Worm (Caenorhabditis elegans) whole organism, young adult: ENCODE data around the gene srj-21.
A peak's percentile ranks its signal among the peaks of the same experiment; 100 is the strongest.

Source experiments
- B0035.1 ChIP-seq: sonication (generic microtip); optimal IDR thresholded peaks from 2 replicates; lab custom pipeline; 2016; ENCODE audit warnings: missing genetic modification characterization, mild to moderate bottlenecking, missing compliant biosample characterization, missing genotype, missing genetic modification reagents
- B0261.1 ChIP-seq: sonication (generic microtip); optimal IDR thresholded peaks from 2 replicates; lab custom pipeline; 2016; ENCODE audit warnings: mild to moderate bottlenecking, missing genetic modification characterization, moderate library complexity, missing compliant biosample characterization
- B0336.3 ChIP-seq: fragments of 200-800 bp; sonication (Bioruptor generic); IDR thresholded peaks from 2 replicates; pipeline ENCODE4 v1.3.6; 2022; ENCODE audit warnings: missing genetic modification characterization, missing compliant biosample characterization
- F39B2.1 ChIP-seq: fragments of 200-800 bp; sonication (Bioruptor generic); IDR thresholded peaks from 2 replicates; pipeline ENCODE4 v1.3.6; 2022; ENCODE audit warnings: missing genetic modification reagents, missing genetic modification characterization, missing compliant biosample characterization
- F57C9.4 ChIP-seq: sonication (generic microtip); optimal IDR thresholded peaks from 2 replicates; lab custom pipeline; 2017; ENCODE audit warnings: mild to moderate bottlenecking, missing genetic modification characterization, missing compliant biosample characterization
- T26A5.8 ChIP-seq: sonication (generic microtip); optimal IDR thresholded peaks from 2 replicates; lab custom pipeline; 2016; ENCODE audit warnings: missing genetic modification characterization, missing compliant biosample characterization
- Y53G8AR.9 ChIP-seq: fragments of 200-800 bp; sonication (Bioruptor generic); conservative IDR thresholded peaks from 2 replicates; pipeline ENCODE4 v1.3.6; 2022; ENCODE audit warnings: missing genetic modification reagents, missing genetic modification characterization, missing compliant biosample characterization
- Y67H2A.10 ChIP-seq: fragments of 200-800 bp; sonication (Bioruptor generic); conservative IDR thresholded peaks from 2 replicates; pipeline ENCODE4 v1.3.6; 2022; ENCODE audit warnings: missing genetic modification reagents, missing genetic modification characterization, missing compliant biosample characterization
- Y79H2A.3 ChIP-seq: fragments of 200-800 bp; sonication (Bioruptor generic); conservative IDR thresholded peaks from 2 replicates; pipeline ENCODE4 v1.3.6; 2022; ENCODE audit warnings: missing genetic modification reagents, missing genetic modification characterization, missing compliant biosample characterization
- bed-1 ChIP-seq: fragments of 200-800 bp; sonication (Bioruptor generic); IDR thresholded peaks from 2 replicates; pipeline ENCODE4 v1.3.6; 2022; ENCODE audit warnings: missing genetic modification reagents, missing genetic modification characterization, missing compliant biosample characterization
- ceh-79 ChIP-seq: sonication (generic microtip); optimal IDR thresholded peaks from 2 replicates; lab custom pipeline; 2017; ENCODE audit warnings: mild to moderate bottlenecking, missing genetic modification characterization, missing compliant biosample characterization
- chd-7 ChIP-seq: sonication (generic microtip); optimal IDR thresholded peaks from 2 replicates; lab custom pipeline; 2016; ENCODE audit warnings: mild to moderate bottlenecking, missing genetic modification characterization, moderate library complexity, missing compliant biosample characterization
- die-1 ChIP-seq: sonication (generic microtip); optimal IDR thresholded peaks from 2 replicates; lab custom pipeline; 2016; ENCODE audit warnings: missing genotype, mild to moderate bottlenecking, missing genetic modification characterization, missing compliant biosample characterization
- egl-18 ChIP-seq: fragments of 200-800 bp; sonication (Bioruptor generic); IDR thresholded peaks from 2 replicates; pipeline ENCODE4 v1.3.6; 2022; ENCODE audit warnings: missing genetic modification reagents, missing genetic modification characterization, missing compliant biosample characterization
- ekl-4 ChIP-seq: fragments of 200-800 bp; sonication (Bioruptor generic); IDR thresholded peaks from 2 replicates; pipeline ENCODE4 v1.3.6; 2022; ENCODE audit warnings: missing genetic modification reagents, missing genetic modification characterization, missing compliant biosample characterization
- hlh-12 ChIP-seq: sonication (generic microtip); optimal IDR thresholded peaks from 2 replicates; lab custom pipeline; 2016; ENCODE audit warnings: missing genetic modification characterization, missing compliant biosample characterization
- hlh-26 ChIP-seq: fragments of 200-800 bp; sonication (Bioruptor generic); conservative IDR thresholded peaks from 2 replicates; pipeline ENCODE4 v1.3.6; 2022; ENCODE audit warnings: missing genetic modification reagents, missing genetic modification characterization, missing compliant biosample characterization
- hrde-1 ChIP-seq: sonication (generic microtip); optimal IDR thresholded peaks from 2 replicates; lab custom pipeline; 2016; ENCODE audit warnings: missing genetic modification characterization, mild to moderate bottlenecking, missing compliant biosample characterization, moderate library complexity, missing genotype, missing genetic modification reagents, borderline replicate concordance
- hsf-1 ChIP-seq: fragments of 200-800 bp; sonication (Bioruptor generic); IDR thresholded peaks from 2 replicates; pipeline ENCODE4 v1.3.6; 2022; ENCODE audit warnings: missing genetic modification reagents, missing genetic modification characterization, missing compliant biosample characterization
- lin-54 ChIP-seq: fragments of 200-800 bp; sonication (Bioruptor generic); optimal IDR thresholded peaks from 2 replicates; lab custom pipeline; 2018; ENCODE audit warnings: mild to moderate bottlenecking, missing genetic modification characterization, missing compliant biosample characterization
- madf-3 ChIP-seq: fragments of 200-800 bp; sonication (Bioruptor generic); IDR thresholded peaks from 2 replicates; pipeline ENCODE4 v1.3.6; 2022; ENCODE audit warnings: missing genetic modification reagents, missing genetic modification characterization, missing compliant biosample characterization
- madf-6 ChIP-seq: fragments of 200-800 bp; sonication (Bioruptor generic); IDR thresholded peaks from 2 replicates; pipeline ENCODE4 v1.3.6; 2022; ENCODE audit warnings: missing genetic modification reagents, missing genetic modification characterization, missing compliant biosample characterization
- mcd-1 ChIP-seq: fragments of 200-800 bp; sonication (Bioruptor generic); IDR thresholded peaks from 2 replicates; pipeline ENCODE4 v1.3.6; 2022; ENCODE audit warnings: missing genetic modification reagents, missing genetic modification characterization, missing compliant biosample characterization
- mes-4 ChIP-seq: sonication (generic microtip); optimal IDR thresholded peaks from 2 replicates; lab custom pipeline; 2016; ENCODE audit warnings: missing genotype, missing genetic modification characterization, missing compliant biosample characterization
- nfyb-1 ChIP-seq: fragments of 200-800 bp; sonication (Bioruptor generic); IDR thresholded peaks from 2 replicates; pipeline ENCODE4 v1.3.6; 2022; ENCODE audit warnings: missing genetic modification reagents, missing genetic modification characterization, missing compliant biosample characterization
- rec-8 ChIP-seq, 2 experiments: sonication (generic microtip); optimal IDR thresholded peaks; 2 replicates each; lab custom pipeline; 2016; ENCODE audit warnings: mild to moderate bottlenecking in 2 of 2, missing genetic modification characterization in 2 of 2, missing genetic modification reagents in 2 of 2, missing genotype in 2 of 2, missing biosample characterization in 1 of 2, missing compliant biosample characterization in 1 of 2, moderate library complexity in 1 of 2
- snpc-1.3 ChIP-seq: sonication (generic microtip); optimal IDR thresholded peaks from 2 replicates; lab custom pipeline; 2017; ENCODE audit warnings: missing genetic modification characterization, mild to moderate bottlenecking, missing compliant biosample characterization, antibody characterized with exemption, moderate library complexity, missing genotype, missing genetic modification reagents; ENCODE audit not compliant: insufficient read depth
- snpc-3.4 ChIP-seq: sonication (generic microtip); optimal IDR thresholded peaks from 2 replicates; lab custom pipeline; 2017; ENCODE audit warnings: missing genetic modification characterization, mild to moderate bottlenecking, missing compliant biosample characterization, antibody characterized with exemption, moderate library complexity, missing genotype, missing genetic modification reagents
- snpc-4 ChIP-seq, 5 experiments: fragments of 150-350 bp in 1 of 5; sonication (generic microtip) in 4 of 5; optimal IDR thresholded peaks; 2 replicates each; lab custom pipeline; 2014 to 2018; ENCODE audit warnings: missing genetic modification characterization in 5 of 5, missing biosample characterization in 3 of 5, antibody characterized with exemption in 2 of 5, mild to moderate bottlenecking in 2 of 5, missing compliant biosample characterization in 2 of 5, missing genotype in 2 of 5, moderate library complexity in 2 of 5, missing genetic modification reagents in 1 of 5
- xnd-1 ChIP-seq: sonication (generic microtip); optimal IDR thresholded peaks from 2 replicates; lab custom pipeline; 2016; ENCODE audit warnings: missing genotype, missing genetic modification reagents, missing genetic modification characterization, missing compliant biosample characterization
- ztf-3 ChIP-seq: fragments of 200-800 bp; sonication (Bioruptor generic); optimal IDR thresholded peaks from 2 replicates; lab custom pipeline; 2018; ENCODE audit warnings: mild to moderate bottlenecking, missing genetic modification characterization, missing compliant biosample characterization
- ztf-6 ChIP-seq: fragments of 200-800 bp; sonication (Bioruptor generic); IDR thresholded peaks from 2 replicates; pipeline ENCODE4 v1.3.6; 2022; ENCODE audit warnings: missing genetic modification reagents, missing genetic modification characterization, missing compliant biosample characterization

srj-21 gene

DNA sequence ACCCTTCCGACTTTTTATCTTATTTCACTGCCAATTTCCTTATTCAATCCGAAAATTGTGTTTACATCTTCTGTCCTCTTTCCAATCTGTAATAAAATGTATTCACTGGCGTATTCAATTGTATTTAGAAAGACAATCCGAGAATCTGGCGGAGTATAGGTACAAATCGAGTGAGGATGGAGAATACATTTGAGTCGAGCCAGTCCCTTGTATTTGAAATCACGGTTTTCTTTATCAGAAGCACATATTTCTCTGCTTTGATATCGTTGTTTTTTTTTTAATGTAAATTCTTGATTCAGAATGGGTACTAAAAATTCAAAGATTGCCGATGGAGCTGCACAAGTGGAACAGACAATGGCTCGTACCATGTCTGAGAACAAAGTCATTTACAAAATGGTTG lies 18.9 kb downstream of the srj-21 start, which contains the start of gene ocr-1 (continued):
- TF ChIP-seq F39B2.1 (GFP tag; lab: Robert Waterston, UW) = no peak

DNA sequence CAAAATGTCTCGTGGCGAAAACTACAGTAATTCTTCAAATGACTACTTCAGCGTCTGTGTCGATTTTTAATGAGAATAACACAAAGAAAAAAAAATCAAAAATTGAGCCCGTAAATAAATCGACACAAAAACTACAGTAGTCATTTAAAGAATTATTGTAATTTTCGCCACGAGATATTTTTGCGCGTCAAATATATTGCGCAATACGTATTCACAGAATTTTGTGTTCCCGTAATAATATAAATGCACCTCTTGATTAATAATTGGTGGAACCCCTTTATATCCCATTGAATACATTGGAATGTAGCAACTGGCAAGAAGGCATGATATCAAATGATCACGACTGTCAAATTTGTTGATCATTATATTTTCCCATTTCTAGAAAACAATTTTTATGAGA lies 23.8 kb downstream of the srj-21 start:
- no peak for TF ChIP-seq Y67H2A.10 (GFP tag; lab: Robert Waterston, UW)
- TF ChIP-seq rec-8 (tag; optimal IDR thresholded peaks at IDR 0.05; lab: Kevin White, UChicago) = no peak
- no peak for TF ChIP-seq snpc-4 (GFP tag; optimal IDR thresholded peaks at IDR 0.05; lab: Kevin White, UChicago)
- no peak for TF ChIP-seq snpc-4 (tag; optimal IDR thresholded peaks at IDR 0.05; lab: Kevin White, UChicago)
- TF ChIP-seq F57C9.4 (tag; lab: Kevin White, UChicago) = no peak
- no peak for TF ChIP-seq ceh-79 (tag; lab: Kevin White, UChicago)

DNA sequence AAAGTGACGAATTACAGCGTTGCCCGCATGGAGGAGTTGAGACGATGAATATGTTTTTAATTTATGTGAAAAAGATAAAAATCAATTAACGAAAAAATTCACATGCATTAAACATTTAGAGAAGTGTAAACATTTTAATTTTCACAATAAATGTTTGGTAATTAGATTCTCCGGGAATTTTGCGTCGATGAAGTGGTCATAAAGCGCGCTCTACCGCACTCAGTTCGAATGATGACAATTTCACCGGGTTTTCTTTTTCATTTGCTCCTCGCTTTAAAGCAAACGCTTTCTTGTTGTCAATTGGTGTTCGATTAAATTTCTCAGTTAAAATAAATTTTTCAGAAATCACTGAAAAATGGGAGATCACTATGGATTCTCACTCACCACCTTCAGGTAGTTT lies 24.9 kb downstream of the srj-21 start, which contains the start of the genes D1054.1 and pas-2:
Gene D1054.1, minus strand, starts transcription at position 192 of the 400 bp plus-strand sequence.
Gene pas-2, plus strand, starts transcription at position 343 of the 400 bp plus-strand sequence.
- TF ChIP-seq B0261.1 (tag; lab: Kevin White, UChicago) (no peak), snpc-4 (GFP tag; optimal IDR thresholded peaks at IDR 0.05; lab: Kevin White, UChicago) (no peak), snpc-4 (tag; optimal IDR thresholded peaks at IDR 0.05; lab: Kevin White, UChicago) (peak in 1 of 4 experiments; percentile 33), mcd-1 (GFP tag; lab: Robert Waterston, UW) (peak; percentile 40; the same call in 1 of the 2 replicates)

DNA sequence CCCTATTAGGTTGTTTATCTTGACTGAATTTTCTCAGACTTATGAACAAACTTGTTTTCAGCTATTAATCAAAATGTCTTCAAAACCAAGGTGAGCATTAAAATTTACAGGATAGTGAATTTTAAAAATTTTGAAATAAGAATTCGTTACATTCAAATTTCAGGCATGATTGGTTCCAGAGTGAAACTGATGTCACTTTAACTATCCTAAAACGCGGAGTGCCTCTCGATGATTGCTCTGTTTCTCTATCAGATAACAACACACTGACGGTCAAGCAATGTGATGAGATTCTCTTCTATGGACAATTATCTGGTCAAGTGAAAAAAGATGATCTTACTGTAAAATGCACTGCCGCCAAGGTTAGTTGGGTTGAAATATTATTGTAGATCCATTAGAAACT lies 26.3 kb downstream of the srj-21 start, which contains the start of gene D1054.3:
Gene D1054.3, plus strand, starts transcription at position 62 of the 400 bp plus-strand sequence.
- TF ChIP-seq lin-54 (GFP tag; lab: Kevin White, UChicago) = peak; percentile 5
- TF ChIP-seq Y79H2A.3 (GFP tag; lab: Robert Waterston, UW) = 0 out of 2 replicates have a peak, but pooled peaks have one; percentile 43
- TF ChIP-seq B0336.3 (GFP tag; lab: Robert Waterston, UW) = 0 out of 2 replicates have a peak, but pooled peaks have one; percentile 15
- TF ChIP-seq egl-18 (GFP tag; lab: Robert Waterston, UW) = no peak
- TF ChIP-seq hlh-12 (tag; lab: Kevin White, UChicago) = no peak
- no peak for TF ChIP-seq T26A5.8 (tag; lab: Kevin White, UChicago)
- TF ChIP-seq hrde-1 = peak; percentile 20
- peak; percentile 51; the same call in 1 of the 2 replicates for TF ChIP-seq hsf-1 (GFP tag; lab: Robert Waterston, UW)
- TF ChIP-seq madf-3 (GFP tag; lab: Robert Waterston, UW) = peak; percentile 74; the same call in 1 of the 2 replicates
- no peak for TF ChIP-seq hlh-26 (GFP tag; lab: Robert Waterston, UW)
- no peak for TF ChIP-seq ztf-6 (GFP tag; lab: Robert Waterston, UW)
- TF ChIP-seq mes-4 (tag; lab: Kevin White, UChicago) = no peak
- 0 out of 2 replicates have a peak, but pooled peaks have one; percentile 41 for TF ChIP-seq nfyb-1
- no peak for TF ChIP-seq chd-7 (tag; lab: Kevin White, UChicago)
- no peak for TF ChIP-seq xnd-1 (tag; lab: Kevin White, UChicago)
- TF ChIP-seq die-1 (tag; lab: Kevin White, UChicago) = no peak
- TF ChIP-seq ekl-4 (GFP tag; lab: Robert Waterston, UW) = peak; percentile 50; the same call in 1 of the 2 replicates
- TF ChIP-seq snpc-3.4 = peak; percentile 15
- TF ChIP-seq bed-1 (GFP tag; lab: Robert Waterston, UW) = no peak
- TF ChIP-seq madf-6 (GFP tag; lab: Robert Waterston, UW) = peak; percentile 49; the same call in 1 of the 2 replicates
- 0 out of 2 replicates have a peak, but pooled peaks have one; percentile 63 for TF ChIP-seq Y53G8AR.9
- TF ChIP-seq snpc-1.3 (tag; lab: Kevin White, UChicago) = peak; percentile 49
- no peak for TF ChIP-seq B0035.1 (tag; lab: Kevin White, UChicago)
- 0 out of 2 replicates have a peak, but pooled peaks have one; percentile 50 for TF ChIP-seq F39B2.1 (GFP tag; lab: Robert Waterston, UW)
- no peak for TF ChIP-seq ztf-3
